Worm (Caenorhabditis elegans): ENCODE measurements around the gene F47C12.6.
A peak's percentile ranks its signal among the peaks of the same experiment; 100 is the strongest.

The F47C12.6 gene

ce11 chrIV:3977965-3978523 lies 15.1 kb downstream of the F47C12.6 start, which contains the start of gene srh-220:
TSS of gene srh-220 (minus strand) at chrIV:3978015.
- TF ChIP-seq F26F4.8 (GFP tag; conservative IDR thresholded peaks at IDR 0.05): 0 out of 2 replicates have a peak, but pooled peaks have one; percentile 51
- TF ChIP-seq Y5F2A.4 (GFP tag; optimal IDR thresholded peaks at IDR 0.05): no peak

ce11 chrIV:3973049-3973448 lies 20.1 kb downstream of the F47C12.6 start, which contains the start of gene clec-79:
TSS of gene clec-79 (plus strand) at chrIV:3973349.
- TF ChIP-seq snpc-4 (tag; optimal IDR thresholded peaks at IDR 0.05): no peak
- TF ChIP-seq nhr-25 (tag; optimal IDR thresholded peaks at IDR 0.05; ENCODE audit: borderline replicate concordance, insufficient read depth): no peak
- no peak for TF ChIP-seq mdl-1 (tag; optimal IDR thresholded peaks at IDR 0.05)
- TF ChIP-seq ZK337.2 (GFP tag; IDR thresholded peaks at IDR 0.05): no peak
- no peak for TF ChIP-seq nhr-28 (tag; optimal IDR thresholded peaks at IDR 0.05)
- no peak for TF ChIP-seq nhr-237 (tag; optimal IDR thresholded peaks at IDR 0.05)
- no peak for TF ChIP-seq madf-5 (GFP tag; IDR thresholded peaks at IDR 0.05)
- no peak for TF ChIP-seq egl-43 (GFP tag; IDR thresholded peaks at IDR 0.05)
- no peak for TF ChIP-seq nhr-77 (tag; optimal IDR thresholded peaks at IDR 0.05)
- TF ChIP-seq F26F4.8 (GFP tag; conservative IDR thresholded peaks at IDR 0.05): no peak
- TF ChIP-seq rbr-2 (tag; optimal IDR thresholded peaks at IDR 0.05): no peak
- TF ChIP-seq ceh-28 (tag; optimal IDR thresholded peaks at IDR 0.05): no peak
- no peak for TF ChIP-seq ztf-11 (tag; optimal IDR thresholded peaks at IDR 0.05)
- TF ChIP-seq ceh-82 (tag; optimal IDR thresholded peaks at IDR 0.05): no peak
- no peak for TF ChIP-seq aly-2 (tag; optimal IDR thresholded peaks at IDR 0.05)
- no peak for TF ChIP-seq unc-39 (tag; optimal IDR thresholded peaks at IDR 0.05)
- TF ChIP-seq Y5F2A.4 (GFP tag; optimal IDR thresholded peaks at IDR 0.05): no peak
- TF ChIP-seq hlh-11 (tag; optimal IDR thresholded peaks at IDR 0.05): no peak

ce11 chrIV:3965013-3965412 lies 28.2 kb downstream of the F47C12.6 start, which contains the start of gene clec-76:
TSS of gene clec-76 (plus strand) at chrIV:3965246.
- peak; percentile 58 for TF ChIP-seq nhr-77 (tag; optimal IDR thresholded peaks at IDR 0.05)
- TF ChIP-seq nhr-237 (tag; optimal IDR thresholded peaks at IDR 0.05): no peak
- no peak for TF ChIP-seq daf-16 (GFP tag; optimal IDR thresholded peaks at IDR 0.05)
- peak; percentile 51 for TF ChIP-seq daf-16 (tag; optimal IDR thresholded peaks at IDR 0.05)
- peak; percentile 3 for TF ChIP-seq pqm-1 (tag; optimal IDR thresholded peaks at IDR 0.05)
- no peak for TF ChIP-seq aly-2 (tag; optimal IDR thresholded peaks at IDR 0.05)
- TF ChIP-seq nhr-28 (tag; optimal IDR thresholded peaks at IDR 0.05): peak; percentile 74
- no peak for TF ChIP-seq gei-8 (GFP tag; optimal IDR thresholded peaks at IDR 0.05)
- no peak for TF ChIP-seq ceh-62 (tag; optimal IDR thresholded peaks at IDR 0.05)
- no peak for TF ChIP-seq lin-38 (GFP tag; IDR thresholded peaks at IDR 0.05)
- no peak for TF ChIP-seq lin-1 (GFP tag; IDR thresholded peaks at IDR 0.05)
- TF ChIP-seq jun-1 (tag; optimal IDR thresholded peaks at IDR 0.05): no peak
- TF ChIP-seq spr-3 (GFP tag; optimal IDR thresholded peaks at IDR 0.05): no peak
- no peak for TF ChIP-seq hlh-30 (tag; optimal IDR thresholded peaks at IDR 0.05; ENCODE audit: insufficient read depth)
- no peak for TF ChIP-seq zfp-3 (GFP tag; conservative IDR thresholded peaks at IDR 0.05)
- TF ChIP-seq ztf-7 (tag; optimal IDR thresholded peaks at IDR 0.05): no peak
- peak; percentile 36; the same call in 1 of the 2 replicates for TF ChIP-seq dmd-6 (GFP tag; IDR thresholded peaks at IDR 0.05)

ce11 chrIV:3963498-3963897 lies 29.7 kb downstream of the F47C12.6 start:
- TF ChIP-seq R02D3.7 (tag; optimal IDR thresholded peaks at IDR 0.05) (no peak), egl-27 (tag; optimal IDR thresholded peaks at IDR 0.05) (no peak), zip-2 (tag; optimal IDR thresholded peaks at IDR 0.05) (no peak), dmd-6 (GFP tag; IDR thresholded peaks at IDR 0.05) (peak; percentile 22; the same call in 1 of the 2 replicates), nhr-28 (tag; optimal IDR thresholded peaks at IDR 0.05) (peak; percentile 64), spr-3 (GFP tag; optimal IDR thresholded peaks at IDR 0.05) (no peak), hlh-30 (tag; optimal IDR thresholded peaks at IDR 0.05; ENCODE audit: insufficient read depth) (peak; percentile 9), zip-11 (GFP tag; IDR thresholded peaks at IDR 0.05) (no peak)
